Fruit fly (Drosophila melanogaster): ENCODE results near the gene Mms19.

DNA sequence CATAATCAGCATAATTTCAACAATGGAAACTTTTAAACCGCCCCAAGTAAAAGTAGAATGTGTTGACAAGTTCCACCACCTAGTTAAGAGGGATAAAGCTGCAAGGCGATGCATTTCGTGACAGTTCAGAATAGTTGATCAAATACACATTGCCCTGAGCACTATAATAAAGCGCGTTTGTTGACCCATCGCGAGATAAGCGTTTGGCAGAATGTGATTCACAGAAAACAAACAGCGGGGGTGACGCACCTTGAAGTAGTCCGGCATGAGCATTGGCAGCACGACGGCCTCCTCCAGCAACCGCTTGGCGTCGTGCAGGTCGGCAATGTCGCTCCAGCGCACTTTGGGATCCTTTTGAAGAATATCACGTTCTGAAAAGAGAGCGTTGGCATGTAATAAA, 2.9 kb upstream of the Mms19 start:
- TF ChIP-seq Hr96 (GFP tag; optimal IDR thresholded peaks at IDR 0.05) (no peak), CG12768 (GFP tag; optimal IDR thresholded peaks at IDR 0.05) (peak; percentile 6), CG5204 (GFP tag; optimal IDR thresholded peaks at IDR 0.05) (no peak), pad (GFP tag; optimal IDR thresholded peaks at IDR 0.05) (no peak), kay (GFP tag; ENCODE audit: borderline replicate concordance) (no peak), Mnt (GFP tag; optimal IDR thresholded peaks at IDR 0.05) (no peak), Clk (GFP tag; optimal IDR thresholded peaks at IDR 0.05) (no peak), CG7045 (GFP tag; optimal IDR thresholded peaks at IDR 0.05) (peak; percentile 15), ovo (GFP tag; optimal IDR thresholded peaks at IDR 0.05) (no peak), Crg-1 (GFP tag; optimal IDR thresholded peaks at IDR 0.05) (no peak), CG11617 (GFP tag; optimal IDR thresholded peaks at IDR 0.05) (no peak), CG1620 (GFP tag; optimal IDR thresholded peaks at IDR 0.05) (no peak)
